Fruit fly (Drosophila melanogaster) whole organism, adult: ENCODE results near the gene CG14770.

Experiments used
- CG5204 ChIP-seq: fragments of 200-800 bp; sonication (Bioruptor generic); optimal IDR thresholded peaks from 2 replicates; lab custom pipeline; 2016; ENCODE audit warnings: missing biosample characterization, missing genetic modification characterization
- CG7101 ChIP-seq: fragments of 200-800 bp; sonication (Bioruptor generic); optimal IDR thresholded peaks from 2 replicates; lab custom pipeline; 2018; ENCODE audit warnings: missing biosample characterization, mild to moderate bottlenecking, missing genetic modification characterization, moderate library complexity
- Hr96 ChIP-seq: fragments of 200-800 bp; sonication (Bioruptor generic); optimal IDR thresholded peaks from 2 replicates; lab custom pipeline; 2016; ENCODE audit warnings: missing biosample characterization, missing genetic modification characterization
- bab1 ChIP-seq: fragments of 200-800 bp; sonication (Bioruptor generic); optimal IDR thresholded peaks from 3 replicates; lab custom pipeline; 2019; ENCODE audit warnings: missing biosample characterization, mild to moderate bottlenecking, missing genetic modification characterization, moderate library complexity
- pad ChIP-seq: fragments of 200-800 bp; sonication (Bioruptor generic); optimal IDR thresholded peaks from 3 replicates; lab custom pipeline; 2017; ENCODE audit warnings: missing biosample characterization, missing genetic modification characterization, mild to moderate bottlenecking, moderate library complexity, missing genetic modification reagents
- tj ChIP-seq: fragments of 200-800 bp; sonication (Bioruptor generic); optimal IDR thresholded peaks from 3 replicates; lab custom pipeline; 2017; ENCODE audit warnings: missing biosample characterization, mild to moderate bottlenecking, missing genetic modification characterization, moderate library complexity

DNA sequence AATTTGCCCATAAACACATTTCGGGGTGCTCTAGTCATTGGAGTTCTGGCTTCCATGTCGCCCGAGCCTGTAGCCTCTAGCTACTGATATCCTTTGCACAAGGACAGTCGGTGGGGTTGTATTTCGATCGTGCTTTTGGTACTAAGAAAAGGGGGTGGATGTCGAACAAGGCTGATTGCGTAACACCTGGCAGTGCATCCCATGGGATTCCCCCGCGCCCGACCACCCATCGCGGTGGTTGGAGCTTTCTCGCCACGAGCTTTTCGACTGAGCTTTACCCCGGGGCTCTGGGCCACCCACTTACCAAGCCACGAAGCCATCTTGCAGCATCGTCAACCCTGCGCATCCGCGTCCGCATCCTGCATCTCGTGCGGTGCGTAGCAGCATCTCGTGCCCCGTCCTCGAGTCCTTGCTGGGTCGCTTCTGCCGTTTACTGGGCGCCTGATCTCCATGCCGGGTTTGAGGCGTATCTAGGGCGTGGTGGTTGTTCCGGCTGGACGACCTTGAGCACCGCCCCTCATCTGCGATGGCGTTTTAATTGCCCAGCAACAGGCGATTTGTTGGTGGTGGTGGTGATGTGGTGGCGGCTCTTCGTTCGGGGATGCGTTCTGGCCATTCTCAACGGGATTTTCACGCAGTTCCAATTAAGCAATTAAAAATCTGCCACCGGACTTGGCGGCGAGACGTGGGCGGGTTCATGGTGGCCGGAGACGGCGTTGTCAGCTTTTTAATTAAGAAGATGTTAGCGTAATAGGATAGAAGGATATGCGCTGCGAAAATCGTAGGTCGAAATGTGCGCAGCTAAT is 28.8 kb downstream of the CG14770 start:
- TF ChIP-seq pad (no peak), CG7101 (no peak), tj (no peak), CG5204 (GFP tag; lab: Kevin White, UChicago) (no peak), bab1 (GFP tag; lab: Kevin White, UChicago) (no peak), Hr96 (GFP tag; lab: Kevin White, UChicago) (no peak)
